Fruit fly (Drosophila melanogaster): ENCODE measurements around the gene CG13461.

Gene CG13461

dm6 chr3L:15052390-15052789 is at the start of gene CG13461:
Gene CG13461 (minus strand): TSS chr3L:15052490.
- TF ChIP-seq CG8301 (tag; optimal IDR thresholded peaks at IDR 0.05) (no peak), CG34367 (tag; optimal IDR thresholded peaks at IDR 0.05) (no peak), EcR (GFP tag; optimal IDR thresholded peaks at IDR 0.05) (no peak), Pif1A (GFP tag; optimal IDR thresholded peaks at IDR 0.05) (no peak), Ets98B (GFP tag; IDR thresholded peaks at IDR 0.05) (no peak), CG12605 (GFP tag; IDR thresholded peaks at IDR 0.05) (no peak), CG8159 (tag; optimal IDR thresholded peaks at IDR 0.05) (no peak), rn (GFP tag; IDR thresholded peaks at IDR 0.05) (no peak), CG15710 (tag; optimal IDR thresholded peaks at IDR 0.05) (no peak), CG9948 (tag; optimal IDR thresholded peaks at IDR 0.05) (no peak), CG4496 (GFP tag; IDR thresholded peaks at IDR 0.05) (no peak), gl (tag; optimal IDR thresholded peaks at IDR 0.05) (no peak), D1 (tag; optimal IDR thresholded peaks at IDR 0.05) (no peak), CG10348 (GFP tag; IDR thresholded peaks at IDR 0.05) (no peak), CG14655 (GFP tag; optimal IDR thresholded peaks at IDR 0.05) (no peak), CG17806 (tag; optimal IDR thresholded peaks at IDR 0.05) (no peak), CG13204 (GFP tag; optimal IDR thresholded peaks at IDR 0.05) (no peak)

- no peak for TF ChIP-seq Pif1B (GFP tag; optimal IDR thresholded peaks at IDR 0.05)
- no peak for TF ChIP-seq rn (GFP tag; IDR thresholded peaks at IDR 0.05)
- TF ChIP-seq CG12605 (GFP tag; IDR thresholded peaks at IDR 0.05), result no peak; the same call in 1 of the 2 replicates
- TF ChIP-seq CG15710 (tag; optimal IDR thresholded peaks at IDR 0.05), result peak; percentile 37
- TF ChIP-seq CG13204 (GFP tag; optimal IDR thresholded peaks at IDR 0.05), result peak; percentile 99
- TF ChIP-seq CG34367 (tag; optimal IDR thresholded peaks at IDR 0.05), result peak; percentile 5
- TF ChIP-seq CG32121 (GFP tag; IDR thresholded peaks at IDR 0.05), result peak; percentile 60
- peak; percentile 18 for TF ChIP-seq CG8301 (tag; optimal IDR thresholded peaks at IDR 0.05)
- TF ChIP-seq CG9948 (tag; optimal IDR thresholded peaks at IDR 0.05), result peak; percentile 7
- peak; percentile 83 for TF ChIP-seq EcR (GFP tag; optimal IDR thresholded peaks at IDR 0.05)
- TF ChIP-seq Snoo (tag; optimal IDR thresholded peaks at IDR 0.05), result peak; percentile 22
- peak; percentile 71; the same call in 2 of the 3 replicates for TF ChIP-seq CG4496 (GFP tag; IDR thresholded peaks at IDR 0.05)
- peak; percentile 12 for TF ChIP-seq D1 (tag; optimal IDR thresholded peaks at IDR 0.05)
- peak; percentile 25 for TF ChIP-seq CG17806 (tag; optimal IDR thresholded peaks at IDR 0.05)
- TF ChIP-seq CG8159 (tag; optimal IDR thresholded peaks at IDR 0.05), result peak; percentile 52
- TF ChIP-seq CG10348 (GFP tag; IDR thresholded peaks at IDR 0.05), result 0 out of 2 replicates have a peak, but pooled peaks have one; percentile 7
- TF ChIP-seq CG14655 (GFP tag; optimal IDR thresholded peaks at IDR 0.05), result peak; percentile 2
- TF ChIP-seq Pif1A (GFP tag; optimal IDR thresholded peaks at IDR 0.05), result no peak
- TF ChIP-seq gl (tag; optimal IDR thresholded peaks at IDR 0.05), result peak; percentile 8
- TF ChIP-seq Ets98B (GFP tag; IDR thresholded peaks at IDR 0.05), result peak; percentile 47; the same call in 1 of the 2 replicates
- peak; percentile 25; the same call in 1 of the 3 replicates for TF ChIP-seq fd96Ca (GFP tag; IDR thresholded peaks at IDR 0.05)
Observed at dm6 chr3L:15101639-15102413, 49.5 kb upstream of the CG13461 start.

dm6 chr3L:15100983-15101382 is 48.7 kb upstream of the CG13461 start:
- no peak for TF ChIP-seq Pif1B (GFP tag; optimal IDR thresholded peaks at IDR 0.05)
- no peak for TF ChIP-seq fd96Ca (GFP tag; IDR thresholded peaks at IDR 0.05)
- no peak for TF ChIP-seq CG32121 (GFP tag; IDR thresholded peaks at IDR 0.05)
- no peak for TF ChIP-seq Ets98B (GFP tag; IDR thresholded peaks at IDR 0.05)
- no peak for TF ChIP-seq Pif1A (GFP tag; optimal IDR thresholded peaks at IDR 0.05)
- no peak for TF ChIP-seq CG15710 (tag; optimal IDR thresholded peaks at IDR 0.05)
- no peak for TF ChIP-seq CG8159 (tag; optimal IDR thresholded peaks at IDR 0.05)
- no peak for TF ChIP-seq CG14655 (GFP tag; optimal IDR thresholded peaks at IDR 0.05)
- no peak for TF ChIP-seq CG9948 (tag; optimal IDR thresholded peaks at IDR 0.05)
- TF ChIP-seq EcR (GFP tag; optimal IDR thresholded peaks at IDR 0.05), result no peak
- TF ChIP-seq CG8301 (tag; optimal IDR thresholded peaks at IDR 0.05), result no peak
- TF ChIP-seq CG17806 (tag; optimal IDR thresholded peaks at IDR 0.05), result no peak

dm6 chr3L:15099541-15099940 is 47.3 kb upstream of the CG13461 start:
- TF ChIP-seq CG34367 (tag; optimal IDR thresholded peaks at IDR 0.05) (no peak), EcR (GFP tag; optimal IDR thresholded peaks at IDR 0.05) (peak; percentile 26), CG8159 (tag; optimal IDR thresholded peaks at IDR 0.05) (no peak), CG15710 (tag; optimal IDR thresholded peaks at IDR 0.05) (no peak), CG4496 (GFP tag; IDR thresholded peaks at IDR 0.05) (no peak), CG13204 (GFP tag; optimal IDR thresholded peaks at IDR 0.05) (peak; percentile 63), Pif1B (GFP tag; optimal IDR thresholded peaks at IDR 0.05) (no peak), D1 (tag; optimal IDR thresholded peaks at IDR 0.05) (no peak)

- no peak for TF ChIP-seq CG13204 (GFP tag; optimal IDR thresholded peaks at IDR 0.05)
- TF ChIP-seq CG12605 (GFP tag; IDR thresholded peaks at IDR 0.05), result peak; percentile 96
- peak; percentile 83 for TF ChIP-seq CG4496 (GFP tag; IDR thresholded peaks at IDR 0.05)
- peak; percentile 65 for TF ChIP-seq Pif1B (GFP tag; optimal IDR thresholded peaks at IDR 0.05)
- peak; percentile 65 for TF ChIP-seq gl (tag; optimal IDR thresholded peaks at IDR 0.05)
- TF ChIP-seq CG15710 (tag; optimal IDR thresholded peaks at IDR 0.05), result peak; percentile 74
- TF ChIP-seq CG14655 (GFP tag; optimal IDR thresholded peaks at IDR 0.05), result peak; percentile 91
- peak; percentile 87 for TF ChIP-seq D1 (tag; optimal IDR thresholded peaks at IDR 0.05)
- peak; percentile 49 for TF ChIP-seq Snoo (tag; optimal IDR thresholded peaks at IDR 0.05)
- TF ChIP-seq fd96Ca (GFP tag; IDR thresholded peaks at IDR 0.05), result no peak
- no peak for TF ChIP-seq EcR (GFP tag; optimal IDR thresholded peaks at IDR 0.05)
- TF ChIP-seq CG8301 (tag; optimal IDR thresholded peaks at IDR 0.05), result peak; percentile 85
- peak; percentile 95 for TF ChIP-seq CG8159 (tag; optimal IDR thresholded peaks at IDR 0.05)
- peak; percentile 92 for TF ChIP-seq CG9948 (tag; optimal IDR thresholded peaks at IDR 0.05)
- TF ChIP-seq CG32121 (GFP tag; IDR thresholded peaks at IDR 0.05), result peak; percentile 92
- no peak for TF ChIP-seq CG10348 (GFP tag; IDR thresholded peaks at IDR 0.05)
- TF ChIP-seq Pif1A (GFP tag; optimal IDR thresholded peaks at IDR 0.05), result peak; percentile 71
- TF ChIP-seq CG17806 (tag; optimal IDR thresholded peaks at IDR 0.05), result peak; percentile 82
- peak; percentile 54 for TF ChIP-seq Ets98B (GFP tag; IDR thresholded peaks at IDR 0.05)
- peak; percentile 58 for TF ChIP-seq CG34367 (tag; optimal IDR thresholded peaks at IDR 0.05)
- peak; percentile 75 for TF ChIP-seq rn (GFP tag; IDR thresholded peaks at IDR 0.05)
Observed at dm6 chr3L:15098659-15099512, 46.6 kb upstream of the CG13461 start.

All from whole organism, pupa.